Worm (Caenorhabditis elegans): ENCODE data around the gene B0244.17.

B0244.17 gene

ce11 chrIII:5714230-5714983 lies 18.6 kb upstream of the B0244.17 start, which contains the start of gene arf-1:
Gene arf-1, plus strand, starts transcription at chrIII:5714886.
- TF ChIP-seq nhr-2 (tag; optimal IDR thresholded peaks at IDR 0.05) (no peak), nhr-237 (tag; optimal IDR thresholded peaks at IDR 0.05) (no peak), hlh-1 (tag; optimal IDR thresholded peaks at IDR 0.05) (no peak), zip-8 (tag; optimal IDR thresholded peaks at IDR 0.05) (no peak), ces-1 (GFP tag; optimal IDR thresholded peaks at IDR 0.05) (no peak), nhr-12 (tag; optimal IDR thresholded peaks at IDR 0.05) (no peak), nhr-28 (tag; optimal IDR thresholded peaks at IDR 0.05) (no peak), unc-120 (tag; optimal IDR thresholded peaks at IDR 0.05; ENCODE audit: poor library complexity, severe bottlenecking) (no peak), ceh-43 (GFP tag; optimal IDR thresholded peaks at IDR 0.05) (no peak), flh-1 (GFP tag; optimal IDR thresholded peaks at IDR 0.05) (no peak), mep-1 (tag; optimal IDR thresholded peaks at IDR 0.05) (no peak), cnd-1 (tag; optimal IDR thresholded peaks at IDR 0.05) (no peak), ceh-39 (tag; optimal IDR thresholded peaks at IDR 0.05) (no peak), mls-2 (tag; optimal IDR thresholded peaks at IDR 0.05) (no peak), ceh-83 (GFP tag; optimal IDR thresholded peaks at IDR 0.05) (no peak), lin-13 (tag; optimal IDR thresholded peaks at IDR 0.05) (no peak), nhr-76 (tag; optimal IDR thresholded peaks at IDR 0.05) (no peak), bed-3 (GFP tag; optimal IDR thresholded peaks at IDR 0.05) (no peak), pha-4 (tag; optimal IDR thresholded peaks at IDR 0.05) (no peak), elt-3 (tag; optimal IDR thresholded peaks at IDR 0.05) (no peak)

DNA sequence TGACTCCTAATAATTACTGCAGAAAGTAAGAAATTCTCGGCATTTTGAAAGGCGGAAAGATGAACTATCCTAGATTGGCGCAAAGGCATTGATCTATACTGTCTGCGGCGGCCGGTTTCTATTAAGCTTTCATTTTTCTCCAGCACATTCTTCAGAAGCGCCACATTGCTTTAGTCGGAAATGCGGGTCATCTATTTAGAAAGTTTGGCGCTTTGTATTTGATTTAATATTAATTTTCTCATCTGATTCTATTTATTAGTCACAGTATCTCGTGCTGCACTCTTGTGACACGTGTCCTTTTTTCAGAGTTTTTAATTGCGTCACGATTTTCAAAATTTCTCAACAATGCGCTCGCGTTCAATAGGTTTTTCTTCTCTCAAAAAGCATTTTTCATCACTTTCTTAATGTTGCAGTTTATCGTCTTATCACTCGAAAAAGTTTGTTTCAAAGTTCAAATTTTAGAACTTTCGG lies 18.0 kb upstream of the B0244.17 start:
- TF ChIP-seq nhr-237 (tag; optimal IDR thresholded peaks at IDR 0.05) = no peak
- TF ChIP-seq unc-39 (tag; optimal IDR thresholded peaks at IDR 0.05) = no peak
- no peak for TF ChIP-seq zip-8 (tag; optimal IDR thresholded peaks at IDR 0.05)
- TF ChIP-seq drap-1 (GFP tag; optimal IDR thresholded peaks at IDR 0.05) = no peak
- TF ChIP-seq unc-62 (GFP tag; optimal IDR thresholded peaks at IDR 0.05) = no peak
- no peak for TF ChIP-seq mab-5 (tag; optimal IDR thresholded peaks at IDR 0.05)
- TF ChIP-seq nhr-76 (tag; optimal IDR thresholded peaks at IDR 0.05) = no peak
- no peak for TF ChIP-seq flh-1 (GFP tag; optimal IDR thresholded peaks at IDR 0.05)
- no peak for TF ChIP-seq hlh-1 (tag; optimal IDR thresholded peaks at IDR 0.05)
- TF ChIP-seq lin-32 (GFP tag; optimal IDR thresholded peaks at IDR 0.05) = no peak
- no peak for TF ChIP-seq ceh-43 (GFP tag; optimal IDR thresholded peaks at IDR 0.05)
- no peak for TF ChIP-seq snpc-4 (tag; optimal IDR thresholded peaks at IDR 0.05)

DNA sequence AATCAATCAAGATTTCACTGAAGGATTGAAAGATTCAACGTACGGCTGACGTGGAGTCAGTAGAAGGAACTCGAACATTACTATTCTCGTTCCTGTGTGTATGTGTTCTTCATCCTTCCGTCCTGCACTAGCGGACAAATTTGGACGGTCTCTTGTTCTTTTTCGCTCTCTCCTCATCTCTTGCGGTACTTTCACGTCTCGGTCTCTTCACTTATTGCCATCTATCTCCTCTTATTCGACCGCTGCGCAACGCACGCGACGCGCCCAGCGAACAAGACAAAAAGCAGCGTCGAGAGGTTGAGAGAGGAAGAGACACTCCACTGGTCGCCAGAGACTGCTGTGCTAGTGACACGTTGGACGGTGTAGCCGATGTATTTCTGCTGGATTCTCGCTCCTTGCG lies 17.6 kb upstream of the B0244.17 start:
- no peak for TF ChIP-seq cnd-1 (tag; optimal IDR thresholded peaks at IDR 0.05)
- peak; percentile 68 for TF ChIP-seq unc-62 (GFP tag; optimal IDR thresholded peaks at IDR 0.05)
- TF ChIP-seq blmp-1 (tag; optimal IDR thresholded peaks at IDR 0.05) = no peak
- no peak for TF ChIP-seq mab-5 (tag; optimal IDR thresholded peaks at IDR 0.05)
- peak; percentile 30 for TF ChIP-seq sptf-1 (tag; optimal IDR thresholded peaks at IDR 0.05)
- no peak for TF ChIP-seq elt-3 (tag; optimal IDR thresholded peaks at IDR 0.05)
- TF ChIP-seq ces-1 (GFP tag; optimal IDR thresholded peaks at IDR 0.05) = peak; percentile 80
- TF ChIP-seq M03D4.4 (tag; optimal IDR thresholded peaks at IDR 0.05) = no peak
- TF ChIP-seq ceh-43 (GFP tag; optimal IDR thresholded peaks at IDR 0.05) = no peak
- peak; percentile 40 for TF ChIP-seq ztf-11 (tag; optimal IDR thresholded peaks at IDR 0.05)
- peak; percentile 41 for TF ChIP-seq elt-1 (tag; optimal IDR thresholded peaks at IDR 0.05; ENCODE audit: borderline replicate concordance, insufficient read depth)
- no peak for TF ChIP-seq unc-39 (tag; optimal IDR thresholded peaks at IDR 0.05)
- peak; percentile 48 for TF ChIP-seq ceh-39 (tag; optimal IDR thresholded peaks at IDR 0.05)
- no peak for TF ChIP-seq sem-2 (GFP tag; optimal IDR thresholded peaks at IDR 0.05)
- peak; percentile 53 for TF ChIP-seq lsy-2 (tag; optimal IDR thresholded peaks at IDR 0.05)
- TF ChIP-seq zip-8 (tag; optimal IDR thresholded peaks at IDR 0.05) = peak; percentile 25
- no peak for TF ChIP-seq nhr-12 (tag; optimal IDR thresholded peaks at IDR 0.05)
- peak; percentile 78 for TF ChIP-seq pha-4 (tag; optimal IDR thresholded peaks at IDR 0.05)
- peak; percentile 88 for TF ChIP-seq mep-1 (tag; optimal IDR thresholded peaks at IDR 0.05)
- TF ChIP-seq ham-2 (GFP tag; optimal IDR thresholded peaks at IDR 0.05) = peak; percentile 91
- TF ChIP-seq hlh-1 (tag; optimal IDR thresholded peaks at IDR 0.05) = peak; percentile 42
- no peak for TF ChIP-seq bed-3 (GFP tag; optimal IDR thresholded peaks at IDR 0.05)
- TF ChIP-seq snpc-4 (tag; optimal IDR thresholded peaks at IDR 0.05) = no peak
- TF ChIP-seq flh-1 (GFP tag; optimal IDR thresholded peaks at IDR 0.05) = no peak
- no peak for TF ChIP-seq tbx-8 (GFP tag; optimal IDR thresholded peaks at IDR 0.05)
- TF ChIP-seq unc-120 (tag; optimal IDR thresholded peaks at IDR 0.05; ENCODE audit: poor library complexity, severe bottlenecking) = peak; percentile 86
- TF ChIP-seq nhr-28 (tag; optimal IDR thresholded peaks at IDR 0.05) = no peak
- no peak for TF ChIP-seq ceh-83 (GFP tag; optimal IDR thresholded peaks at IDR 0.05)
- TF ChIP-seq nhr-2 (tag; optimal IDR thresholded peaks at IDR 0.05) = peak; percentile 3
- TF ChIP-seq nhr-237 (tag; optimal IDR thresholded peaks at IDR 0.05) = peak; percentile 54
- no peak for TF ChIP-seq lin-32 (GFP tag; optimal IDR thresholded peaks at IDR 0.05)
- peak; percentile 50 for TF ChIP-seq lin-13 (tag; optimal IDR thresholded peaks at IDR 0.05)
- peak; percentile 33 for TF ChIP-seq mls-2 (tag; optimal IDR thresholded peaks at IDR 0.05)
- peak; percentile 38 for TF ChIP-seq drap-1 (GFP tag; optimal IDR thresholded peaks at IDR 0.05)
- TF ChIP-seq nhr-76 (tag; optimal IDR thresholded peaks at IDR 0.05) = no peak

Data from whole organism, mixed stage, embryonic.